Fruit fly (Drosophila melanogaster): Measurements from ENCODE around the gene CG6845.

Gene CG6845

DNA sequence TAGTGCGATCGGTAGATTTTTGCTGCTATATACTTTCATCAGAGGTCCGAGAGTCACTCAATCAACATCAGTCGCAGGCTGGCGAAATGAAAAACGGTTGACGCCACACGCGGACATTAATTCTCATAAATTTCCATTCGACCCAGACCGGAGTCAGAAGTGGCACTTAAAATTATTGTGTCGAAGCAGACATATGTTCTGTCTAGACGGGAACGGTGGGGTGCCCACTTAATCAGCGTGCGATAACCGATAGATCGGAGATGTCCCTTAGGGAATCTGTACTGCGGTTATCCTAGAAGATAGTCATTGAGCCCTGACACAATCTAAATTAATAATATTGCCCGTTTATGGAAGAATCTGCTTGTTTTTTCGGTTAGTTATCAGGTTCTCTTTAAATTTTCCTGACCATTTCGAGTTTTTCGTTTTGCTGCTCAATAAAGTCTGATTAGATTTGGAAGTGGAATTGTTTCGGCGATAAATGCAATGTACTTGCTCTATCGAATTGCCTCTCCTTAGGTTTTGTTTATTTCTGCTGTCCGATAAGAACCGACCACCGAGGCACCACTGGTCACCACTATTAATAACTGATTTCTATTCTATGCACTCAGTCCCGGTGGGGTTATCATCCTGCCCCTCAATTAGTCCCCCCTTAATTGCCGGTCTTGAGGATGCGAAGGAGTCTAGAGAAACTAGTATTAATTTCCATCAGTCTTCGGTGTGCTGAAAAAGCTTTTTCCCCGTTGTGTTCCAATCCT lies 15.8 kb downstream of the CG6845 start:
- TF ChIP-seq CG8478 (optimal IDR thresholded peaks at IDR 0.05) (no peak), CTCF (optimal IDR thresholded peaks at IDR 0.05) (no peak)

DNA sequence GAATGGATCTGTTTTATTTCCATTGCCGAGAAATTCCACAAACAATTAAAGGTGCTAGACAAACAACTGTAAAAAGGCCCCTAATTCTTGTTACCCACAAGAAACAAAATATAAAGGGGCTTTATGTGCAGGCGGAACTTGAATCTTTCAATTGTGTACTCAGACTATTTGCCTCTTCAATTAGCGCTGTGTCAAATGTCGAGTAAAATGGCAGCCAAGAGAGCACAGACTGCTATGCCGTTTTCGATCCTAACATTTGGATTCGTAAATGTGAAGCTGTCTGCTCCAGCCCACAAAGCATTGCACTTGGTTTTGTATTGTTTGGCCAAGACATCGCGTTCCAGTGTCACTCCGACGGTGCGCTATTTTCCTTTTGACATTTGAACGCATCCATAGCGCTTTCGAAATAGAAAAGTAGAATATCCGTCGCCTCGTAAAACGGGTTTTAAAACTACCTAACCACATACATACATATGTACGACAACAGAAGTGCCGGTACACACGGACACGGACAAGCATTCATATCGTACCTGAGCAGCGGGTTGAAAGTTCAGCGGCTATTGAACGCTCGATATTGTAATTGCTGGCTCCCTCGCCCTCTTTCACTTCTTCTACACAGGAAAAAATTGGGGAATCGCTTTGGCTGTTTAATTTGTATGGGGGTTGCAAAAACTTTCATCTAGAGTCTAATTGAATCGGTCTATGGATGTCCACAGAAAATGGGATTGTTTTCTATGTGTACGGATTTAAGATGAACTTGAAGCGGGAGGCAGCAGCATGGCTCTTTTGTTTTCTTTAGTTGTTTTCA lies 20.0 kb downstream of the CG6845 start:
- no peak for TF ChIP-seq CG8478 (optimal IDR thresholded peaks at IDR 0.05)
- TF ChIP-seq CTCF (optimal IDR thresholded peaks at IDR 0.05): no peak

DNA sequence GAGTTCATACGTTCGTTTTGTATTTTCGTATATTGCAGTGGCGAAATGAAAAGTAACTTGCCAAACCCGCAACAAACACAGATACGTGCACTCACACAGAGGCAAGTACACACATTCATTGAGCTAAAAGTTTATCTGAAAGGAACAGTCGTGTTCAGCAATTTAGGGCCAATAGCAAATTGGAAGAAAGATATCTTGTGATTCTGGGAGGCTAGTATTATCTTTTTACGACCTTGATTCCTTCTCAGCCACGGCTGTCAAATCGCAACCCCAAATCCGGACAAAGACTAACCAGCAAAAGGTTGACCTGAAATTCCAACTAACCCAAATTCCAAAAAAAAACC lies 20.5 kb downstream of the CG6845 start:
- TF ChIP-seq CTCF (optimal IDR thresholded peaks at IDR 0.05) (no peak), CG8478 (optimal IDR thresholded peaks at IDR 0.05) (no peak)

DNA sequence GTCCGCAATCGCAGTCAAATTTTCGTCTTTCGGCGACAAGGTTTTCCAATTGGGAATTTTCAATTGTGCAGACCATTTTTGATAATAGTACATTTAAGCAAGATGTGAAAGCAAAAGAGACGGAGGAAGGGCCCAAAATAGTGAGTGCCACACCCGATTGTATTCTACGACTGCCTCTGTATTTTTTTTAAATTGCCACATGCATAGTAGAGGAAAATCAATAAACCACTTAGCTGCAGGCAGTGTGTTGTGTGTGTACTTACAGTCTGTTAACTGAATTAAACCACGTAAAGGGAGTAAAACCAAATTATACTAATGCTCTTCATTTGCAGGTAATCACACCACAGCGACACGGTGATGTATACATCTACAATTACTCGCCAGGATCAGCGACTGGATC lies 25.5 kb downstream of the CG6845 start:
- TF ChIP-seq CG8478 (optimal IDR thresholded peaks at IDR 0.05) (no peak), CTCF (optimal IDR thresholded peaks at IDR 0.05) (no peak)

DNA sequence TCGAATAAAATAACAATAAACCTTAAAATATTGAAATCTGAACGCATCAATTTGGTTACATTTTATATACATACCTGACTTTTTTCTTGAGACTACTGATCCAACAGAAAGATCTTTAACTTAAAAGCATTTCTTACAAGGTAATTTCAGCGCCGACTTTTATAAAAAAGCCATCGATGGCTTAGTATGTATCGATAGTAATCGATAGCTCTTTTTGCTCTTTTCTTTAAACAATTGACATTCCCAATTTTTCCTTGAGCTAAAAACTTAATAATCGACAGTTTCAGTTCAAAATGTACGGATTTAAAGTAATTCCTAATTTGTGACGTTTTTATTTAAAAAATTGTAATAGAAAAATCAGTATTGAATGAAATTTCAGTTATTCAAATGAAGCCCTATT lies 28.3 kb downstream of the CG6845 start:
- TF ChIP-seq CG8478 (optimal IDR thresholded peaks at IDR 0.05): no peak
- no peak for TF ChIP-seq CTCF (optimal IDR thresholded peaks at IDR 0.05)

DNA sequence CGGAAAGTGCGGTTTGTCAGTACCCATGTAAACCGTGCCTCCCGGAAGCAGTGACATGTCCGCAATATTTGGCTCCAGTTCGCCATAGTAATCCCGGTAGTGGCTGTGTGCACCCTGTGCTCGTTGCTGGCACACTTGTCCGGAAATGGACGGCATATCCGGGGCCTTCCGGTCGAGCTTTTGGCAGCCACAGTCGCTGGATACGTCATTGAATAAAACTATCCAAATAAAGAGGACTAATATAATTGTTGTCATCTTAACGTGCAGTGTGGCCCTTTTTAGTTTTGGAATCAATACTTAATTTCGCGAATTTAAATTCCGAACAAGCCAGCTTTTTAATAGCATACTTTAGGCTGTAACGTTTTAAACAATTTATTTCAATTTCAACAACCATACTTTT lies 29.7 kb downstream of the CG6845 start, which contains the start of gene CG7049:
Gene CG7049 (minus strand): TSS at position 280 of the 400 bp plus-strand sequence.
- TF ChIP-seq CTCF (optimal IDR thresholded peaks at IDR 0.05): no peak

DNA sequence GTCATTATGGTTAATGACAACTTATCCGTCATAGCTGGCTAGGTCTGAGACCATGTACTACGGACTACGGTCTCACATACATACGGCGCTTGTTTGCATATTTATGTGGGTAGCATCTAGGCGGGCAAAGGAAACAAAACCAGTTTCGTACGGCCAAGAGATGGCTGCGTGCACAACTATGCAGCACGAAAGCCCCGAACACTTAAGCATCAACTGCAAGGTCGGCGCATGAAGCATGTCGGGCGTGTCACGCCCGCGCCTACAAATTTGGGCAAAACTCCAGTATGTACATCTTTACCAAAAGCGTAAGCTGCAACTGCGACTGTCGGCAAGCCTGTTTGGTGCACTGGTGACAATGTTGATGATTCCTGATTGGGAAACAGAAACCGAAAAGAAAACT lies 31.7 kb downstream of the CG6845 start:
- TF ChIP-seq CTCF (optimal IDR thresholded peaks at IDR 0.05) (no peak), CG8478 (optimal IDR thresholded peaks at IDR 0.05) (no peak)

DNA sequence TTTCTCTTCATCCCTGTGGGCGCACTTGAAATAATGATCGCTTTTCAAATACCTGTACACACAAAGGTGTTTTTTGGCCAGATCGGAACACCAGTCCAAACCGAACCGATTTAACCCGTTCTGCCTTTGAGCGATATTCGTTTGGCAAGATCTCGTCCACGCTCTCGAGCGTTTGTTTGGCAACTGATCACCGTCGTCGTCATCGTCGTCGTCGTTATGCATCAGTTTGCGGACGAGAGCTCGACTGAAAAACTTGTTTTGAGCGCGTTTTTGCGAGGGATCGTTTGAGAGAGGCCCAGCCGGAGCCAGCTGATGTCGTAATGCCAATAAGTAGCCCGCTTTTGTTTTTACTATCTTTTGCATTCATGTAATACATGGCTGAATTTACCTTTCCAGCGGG lies 32.2 kb downstream of the CG6845 start:
- TF ChIP-seq CTCF (optimal IDR thresholded peaks at IDR 0.05) (no peak), CG8478 (optimal IDR thresholded peaks at IDR 0.05) (no peak)

DNA sequence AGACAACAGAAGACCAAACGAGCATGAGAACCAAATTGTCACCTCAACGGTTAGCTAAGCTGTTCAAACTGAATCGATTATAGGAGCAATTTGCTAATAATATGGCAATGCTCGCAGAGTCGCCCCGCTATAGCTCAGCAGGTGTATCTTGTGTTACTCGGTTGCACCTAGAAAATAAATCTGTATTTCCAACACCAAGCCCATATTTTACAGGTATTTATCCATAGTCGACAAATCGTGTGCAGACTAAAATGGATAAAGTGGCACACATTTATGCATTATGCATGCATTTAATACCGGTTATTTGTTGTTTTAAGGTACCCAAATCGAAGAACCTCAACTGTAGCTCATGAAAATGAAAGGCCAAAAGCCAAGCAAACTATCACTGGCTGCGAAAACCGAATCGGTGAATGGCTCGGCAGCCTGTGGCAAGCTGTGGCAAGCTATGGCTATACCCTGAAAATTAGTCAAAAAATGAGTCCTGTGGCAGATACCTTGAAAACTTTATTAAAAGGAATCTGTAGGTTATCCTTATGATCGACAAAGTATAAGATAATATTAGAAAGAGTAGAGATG lies 32.8 kb downstream of the CG6845 start, which contains the start of gene Vdup1:
Gene Vdup1 (minus strand): TSS at position 51 of the 576 bp plus-strand sequence.
- no peak for TF ChIP-seq CG8478 (optimal IDR thresholded peaks at IDR 0.05)
- TF ChIP-seq CTCF (optimal IDR thresholded peaks at IDR 0.05): no peak

DNA sequence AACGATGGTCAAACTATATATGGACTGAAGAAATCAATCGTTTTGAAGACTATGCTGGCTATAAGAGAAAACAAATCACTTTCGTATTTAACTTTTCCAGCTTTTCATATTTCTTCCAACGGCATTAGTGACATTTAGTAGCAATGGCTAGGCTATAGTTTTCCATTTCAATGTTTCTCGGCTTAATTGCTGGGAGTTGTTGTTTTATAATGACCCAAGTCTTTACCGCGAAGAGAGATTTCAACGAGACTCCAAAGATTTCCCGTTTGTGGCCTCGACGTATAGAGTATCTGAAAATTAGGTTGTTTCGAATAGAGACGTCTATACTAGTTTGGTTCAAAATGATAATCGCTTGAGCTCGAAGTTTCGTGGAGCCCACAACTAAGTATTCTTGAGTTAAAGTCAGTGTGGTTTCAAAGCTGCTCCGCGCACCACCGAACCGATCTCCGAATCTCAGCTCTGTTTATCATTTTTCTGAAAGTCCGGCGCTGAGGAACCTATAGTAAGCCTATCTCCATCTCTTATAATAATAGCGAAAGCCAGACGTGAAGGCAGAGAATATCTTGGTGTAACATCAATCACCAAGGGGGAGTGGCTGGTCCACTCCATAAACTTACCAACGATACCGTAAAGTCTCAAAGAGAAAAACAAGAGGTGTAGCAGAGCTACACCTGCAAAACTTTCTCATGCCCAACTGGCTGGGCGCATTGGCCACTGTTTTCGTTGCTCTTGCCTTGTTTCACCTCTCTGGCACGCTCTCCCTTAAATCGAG lies 33.4 kb downstream of the CG6845 start, which contains the start of gene CG13875:
Gene CG13875 (plus strand): TSS at position 434 of the 772 bp plus-strand sequence.
- TF ChIP-seq CTCF (optimal IDR thresholded peaks at IDR 0.05) (no peak), CG8478 (optimal IDR thresholded peaks at IDR 0.05) (no peak)

DNA sequence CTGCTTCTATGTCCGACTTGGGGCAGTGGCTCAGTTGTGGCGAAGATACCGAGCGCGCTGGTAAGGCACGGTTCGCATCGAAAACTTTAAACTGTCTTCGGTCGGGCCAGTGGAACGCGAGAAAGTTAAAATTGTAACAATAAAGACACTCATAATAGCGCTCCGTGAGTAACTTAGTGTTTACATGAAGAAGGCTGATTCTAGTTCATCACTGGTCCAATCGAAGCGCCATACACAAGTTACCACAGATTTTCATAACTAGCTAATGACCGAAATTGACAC lies 34.0 kb downstream of the CG6845 start:
- no peak for TF ChIP-seq CTCF (optimal IDR thresholded peaks at IDR 0.05)
- TF ChIP-seq CG8478 (optimal IDR thresholded peaks at IDR 0.05): no peak

DNA sequence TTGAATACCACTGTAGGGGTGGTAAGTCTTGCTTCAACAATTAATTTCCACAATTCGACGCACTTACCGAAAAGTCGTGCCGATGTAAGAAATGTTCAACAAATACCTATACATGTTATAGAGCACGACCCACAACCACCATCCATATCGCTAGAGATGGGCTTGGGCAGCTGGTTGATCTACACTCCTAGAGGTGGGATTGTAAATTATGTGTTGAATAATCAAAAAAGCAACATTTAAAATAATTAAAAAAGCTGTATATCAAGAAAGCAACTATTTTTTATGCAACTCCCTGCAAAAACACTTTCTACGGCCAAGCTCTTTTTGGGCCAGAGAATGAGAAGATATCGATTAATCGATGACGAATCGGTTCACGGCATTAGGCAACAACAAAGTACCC lies 38.0 kb downstream of the CG6845 start, which contains the start of the genes CG34140, Mkp and Mtch:
Gene CG34140 (minus strand): TSS at position 174 of the 400 bp plus-strand sequence.
Gene Mkp (minus strand): TSS at position 290 of the 400 bp plus-strand sequence.
Gene Mtch (plus strand): TSS at position 376 of the 400 bp plus-strand sequence.
- TF ChIP-seq CG8478 (optimal IDR thresholded peaks at IDR 0.05) (no peak), CTCF (optimal IDR thresholded peaks at IDR 0.05) (no peak)

Data from S2 (cell line).